Worm (Caenorhabditis elegans) whole organism, L3 larva: ENCODE results near the gene T26H5.11.

ENCODE experiments used
- ZK546.5 ChIP-seq: sonication (generic microtip); optimal IDR thresholded peaks from 2 replicates; lab custom pipeline; 2017; ENCODE audit warnings: missing biosample characterization, missing genetic modification characterization
- aly-2 ChIP-seq: fragments of 150-350 bp; optimal IDR thresholded peaks from 2 replicates; lab custom pipeline; 2014; ENCODE audit warnings: missing biosample characterization, missing genetic modification characterization
- ama-1 ChIP-seq: fragments of 150-350 bp; optimal IDR thresholded peaks from 2 replicates; lab custom pipeline; 2018
- ceh-9 ChIP-seq: sonication (generic microtip); optimal IDR thresholded peaks from 2 replicates; lab custom pipeline; 2018; ENCODE audit warnings: missing biosample characterization, missing genetic modification characterization
- egl-5 ChIP-seq: fragments of 150-350 bp; optimal IDR thresholded peaks from 2 replicates; lab custom pipeline; 2017; ENCODE audit warnings: missing biosample characterization, missing genetic modification reagents, missing genetic modification characterization, inconsistent platforms
- elt-2 ChIP-seq: sonication (generic microtip); optimal IDR thresholded peaks from 2 replicates; lab custom pipeline; 2016; ENCODE audit warnings: missing genetic modification reagents, mild to moderate bottlenecking, missing genetic modification characterization, missing compliant biosample characterization
- elt-3 ChIP-seq, 3 experiments: fragments of 150-350 bp in 1 of 3; sonication (generic microtip) in 2 of 3; optimal IDR thresholded peaks; 2 replicates in 2 of 3; 4 replicates in 1 of 3; lab custom pipeline; 2014 to 2017; ENCODE audit warnings: missing biosample characterization in 3 of 3, missing genetic modification characterization in 3 of 3
- fkh-10 ChIP-seq: sonication (generic microtip); optimal IDR thresholded peaks from 2 replicates; lab custom pipeline; 2017; ENCODE audit warnings: missing biosample characterization, missing genetic modification reagents, missing genetic modification characterization
- fkh-2 ChIP-seq: fragments of 150-350 bp; optimal IDR thresholded peaks from 2 replicates; lab custom pipeline; 2014; ENCODE audit warnings: missing biosample characterization, missing genetic modification reagents, missing genetic modification characterization
- fos-1 ChIP-seq: fragments of 150-350 bp; optimal IDR thresholded peaks from 2 replicates; lab custom pipeline; 2014; ENCODE audit warnings: missing biosample characterization, missing genetic modification characterization
- hmg-11 ChIP-seq: sonication (generic microtip); optimal IDR thresholded peaks from 2 replicates; lab custom pipeline; 2016; ENCODE audit warnings: missing genetic modification characterization, missing compliant biosample characterization
- jun-1 ChIP-seq: fragments of 150-350 bp; optimal IDR thresholded peaks from 2 replicates; lab custom pipeline; 2014; ENCODE audit warnings: missing biosample characterization, missing genetic modification reagents, missing genetic modification characterization
- lin-15B ChIP-seq: fragments of 150-350 bp; optimal IDR thresholded peaks from 2 replicates; lab custom pipeline; 2014; ENCODE audit warnings: missing biosample characterization, missing genetic modification characterization
- nfya-1 ChIP-seq: sonication (generic microtip); optimal IDR thresholded peaks from 2 replicates; lab custom pipeline; 2017; ENCODE audit warnings: missing genetic modification characterization, mild to moderate bottlenecking, missing compliant biosample characterization, antibody characterized with exemption, moderate library complexity; ENCODE audit not compliant: insufficient read depth
- nhr-11 ChIP-seq: fragments of 150-350 bp; optimal IDR thresholded peaks from 2 replicates; lab custom pipeline; 2014; ENCODE audit warnings: missing biosample characterization, missing genetic modification characterization
- nhr-23 ChIP-seq: fragments of 150-350 bp; optimal IDR thresholded peaks from 2 replicates; lab custom pipeline; 2014; ENCODE audit warnings: missing biosample characterization, missing genetic modification reagents, missing genetic modification characterization
- nhr-67 ChIP-seq: fragments of 150-350 bp; optimal IDR thresholded peaks from 2 replicates; lab custom pipeline; 2014; ENCODE audit warnings: missing biosample characterization, missing genetic modification characterization
- pha-4 ChIP-seq: fragments of 150-350 bp; optimal IDR thresholded peaks from 2 replicates; lab custom pipeline; 2014; ENCODE audit warnings: missing biosample characterization, missing genetic modification reagents, missing genetic modification characterization
- pqm-1 ChIP-seq: fragments of 150-350 bp; optimal IDR thresholded peaks from 2 replicates; lab custom pipeline; 2017; ENCODE audit warnings: missing biosample characterization, missing genetic modification characterization, inconsistent platforms
- skn-1 ChIP-seq: fragments of 150-350 bp; optimal IDR thresholded peaks from 2 replicates; lab custom pipeline; 2014; ENCODE audit warnings: missing biosample characterization, missing genetic modification characterization
- snpc-4 ChIP-seq: fragments of 150-350 bp; optimal IDR thresholded peaks from 2 replicates; lab custom pipeline; 2014; ENCODE audit warnings: missing biosample characterization, missing genetic modification characterization
- tbx-2 ChIP-seq: sonication (generic microtip); optimal IDR thresholded peaks from 2 replicates; lab custom pipeline; 2016; ENCODE audit warnings: mild to moderate bottlenecking, missing genetic modification characterization, missing compliant biosample characterization
- unc-39 ChIP-seq: sonication (generic microtip); optimal IDR thresholded peaks from 4 replicates; lab custom pipeline; 2017; ENCODE audit warnings: missing biosample characterization, missing genetic modification characterization
- unc-62 ChIP-seq: fragments of 150-350 bp; sonication (generic microtip); optimal IDR thresholded peaks from 4 replicates; lab custom pipeline; 2014; ENCODE audit warnings: missing biosample characterization, missing genetic modification reagents, missing genetic modification characterization
- ztf-11 ChIP-seq: fragments of 150-350 bp; optimal IDR thresholded peaks from 2 replicates; lab custom pipeline; 2014; ENCODE audit warnings: missing biosample characterization, missing genetic modification characterization
- ztf-4 ChIP-seq: fragments of 150-350 bp; optimal IDR thresholded peaks from 2 replicates; lab custom pipeline; 2014; ENCODE audit warnings: missing biosample characterization, missing genetic modification characterization

The T26H5.11 gene

ce11 chrV:15448408-15448807 is 4.3 kb upstream of the T26H5.11 start, which contains the start of gene T26H5.4:
Gene T26H5.4 (minus strand): TSS chrV:15448701.
- peak; percentile 77 for TF ChIP-seq pqm-1
- no peak for TF ChIP-seq jun-1 (tag; lab: Kevin White, UChicago)
- TF ChIP-seq elt-2 (tag; lab: Kevin White, UChicago), result peak; percentile 81
- TF ChIP-seq fkh-2 (tag; lab: Kevin White, UChicago), result no peak
- TF ChIP-seq nhr-23 (tag; lab: Kevin White, UChicago), result no peak

- TF ChIP-seq nhr-23 (tag; lab: Kevin White, UChicago) (no peak), elt-3 (tag; optimal IDR thresholded peaks at IDR 0.05; lab: Kevin White, UChicago) (no peak), lin-15B (tag; lab: Kevin White, UChicago) (no peak), nhr-67 (tag; lab: Kevin White, UChicago) (no peak), fkh-2 (tag; lab: Kevin White, UChicago) (no peak), unc-39 (tag; lab: Kevin White, UChicago) (no peak), nhr-11 (tag; lab: Kevin White, UChicago) (no peak), egl-5 (tag; lab: Kevin White, UChicago) (no peak), tbx-2 (tag; lab: Kevin White, UChicago) (no peak), fkh-10 (GFP tag; lab: Kevin White, UChicago) (no peak), ztf-4 (no peak), pqm-1 (no peak), jun-1 (tag; lab: Kevin White, UChicago) (no peak), pha-4 (tag; lab: Kevin White, UChicago) (no peak)
These were observed 1.3 kb upstream of the T26H5.11 start, which contains the start of gene srh-239 for ce11 chrV:15445437-15445836. Gene srh-239 (plus strand): TSS chrV:15445737.

DNA sequence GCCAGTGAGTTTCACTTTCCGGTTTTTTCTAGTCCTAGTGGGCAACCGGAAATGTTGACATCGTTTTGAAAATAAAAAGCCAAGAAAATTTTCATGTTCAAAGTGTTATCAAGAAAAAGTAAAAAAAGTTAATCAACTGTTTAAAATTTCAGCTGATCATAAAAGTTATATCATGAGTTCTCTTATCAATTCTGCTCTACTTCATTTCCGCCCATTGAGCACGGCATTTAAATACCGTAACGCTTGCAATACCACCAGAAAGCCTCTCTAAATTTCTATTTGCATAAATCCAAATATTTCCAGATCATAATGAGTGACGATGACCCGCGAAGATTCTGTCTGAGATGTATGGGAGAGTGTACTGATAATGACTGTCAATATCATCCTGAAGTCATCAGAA is 527 bp upstream of the T26H5.11 start, which contains the start of gene T26H5.9:
TSS of gene T26H5.9 (plus strand) at position 302 of the 400 bp plus-strand sequence.
- TF ChIP-seq nhr-67 (tag; lab: Kevin White, UChicago) (no peak), pqm-1 (peak; percentile 12), elt-2 (tag; lab: Kevin White, UChicago) (peak; percentile 65), nhr-23 (tag; lab: Kevin White, UChicago) (no peak), fos-1 (no peak), ceh-9 (tag; lab: Kevin White, UChicago) (no peak), ztf-4 (no peak)

DNA sequence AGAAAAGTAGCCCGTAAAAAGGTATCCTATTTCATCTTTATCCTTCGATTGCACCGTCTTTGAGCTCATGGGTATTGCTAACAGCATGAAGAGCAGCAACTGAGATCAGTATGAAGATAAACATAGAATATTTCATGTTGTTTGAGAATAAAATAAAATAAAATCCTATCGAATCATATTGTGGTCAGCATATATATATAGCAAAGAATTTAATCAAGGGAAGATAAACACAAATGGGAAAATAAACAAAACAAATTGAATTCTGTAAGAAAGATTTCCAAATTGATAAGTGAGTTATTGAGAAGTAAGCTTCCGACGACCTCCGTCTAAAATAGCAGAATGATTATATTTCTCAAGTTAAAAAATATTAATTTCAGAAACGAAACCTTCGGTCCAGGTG is 380 bp downstream of the T26H5.11 start, which contains the start of gene T26H5.10:
TSS of gene T26H5.10 (minus strand) at position 101 of the 400 bp plus-strand sequence.
- TF ChIP-seq nfya-1 (tag; lab: Kevin White, UChicago), result no peak
- no peak for TF ChIP-seq snpc-4 (tag; lab: Kevin White, UChicago)
- no peak for TF ChIP-seq ZK546.5 (tag; lab: Kevin White, UChicago)
- TF ChIP-seq ztf-4, result no peak
- TF ChIP-seq skn-1, result no peak

ce11 chrV:15442384-15442783 is 1.7 kb downstream of the T26H5.11 start:
- TF ChIP-seq nfya-1 (tag; lab: Kevin White, UChicago) (peak; percentile 62), snpc-4 (tag; lab: Kevin White, UChicago) (no peak), aly-2 (tag; lab: Kevin White, UChicago) (no peak), ama-1 (lab: Kevin White, UChicago) (no peak), elt-2 (tag; lab: Kevin White, UChicago) (no peak)

DNA sequence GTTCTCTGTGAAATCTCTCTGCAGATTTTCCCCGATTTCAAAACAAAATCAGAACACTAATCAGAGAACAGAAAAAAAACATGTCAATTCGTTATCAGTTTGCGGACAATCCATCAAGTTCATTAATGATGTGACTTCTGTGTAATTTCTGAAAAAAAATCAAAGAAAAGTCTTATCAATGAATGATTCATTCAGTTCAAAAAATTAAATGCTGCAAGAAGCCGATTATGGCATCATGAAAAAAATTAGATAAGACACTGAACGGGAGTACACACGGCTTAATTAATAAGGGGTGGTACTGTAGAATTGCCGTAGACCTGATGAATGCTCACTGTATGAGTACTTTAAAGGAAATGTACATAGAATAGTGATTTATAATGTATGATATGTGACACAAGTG is 8.0 kb downstream of the T26H5.11 start:
- TF ChIP-seq elt-2 (tag; lab: Kevin White, UChicago) (peak; percentile 90), jun-1 (tag; lab: Kevin White, UChicago) (peak; percentile 46), nhr-11 (tag; lab: Kevin White, UChicago) (no peak), hmg-11 (tag; lab: Kevin White, UChicago) (no peak), ztf-11 (no peak), unc-62 (GFP tag; lab: Kevin White, UChicago) (no peak), pqm-1 (peak; percentile 98)

DNA sequence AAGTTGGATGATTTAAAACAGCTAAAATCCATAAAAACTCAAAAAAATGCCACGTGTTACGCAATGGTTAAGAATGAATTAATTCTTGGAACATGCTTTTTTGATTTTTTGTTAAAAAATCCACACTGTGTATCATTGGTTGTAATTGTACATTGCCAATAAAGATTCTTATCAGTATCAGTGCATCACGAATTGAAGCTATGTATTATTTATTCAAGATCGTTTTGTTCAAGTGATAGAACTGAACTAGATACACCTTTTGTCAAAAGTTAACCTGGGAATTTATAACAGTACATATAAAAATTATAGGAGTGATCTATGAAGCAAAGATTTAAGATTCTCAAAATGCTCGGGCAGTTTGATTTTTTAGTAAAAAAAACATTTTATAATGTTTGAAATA is 9.4 kb downstream of the T26H5.11 start:
- TF ChIP-seq elt-2 (tag; lab: Kevin White, UChicago) (peak; percentile 37), ztf-4 (no peak), fkh-2 (tag; lab: Kevin White, UChicago) (no peak), pqm-1 (peak; percentile 62), pha-4 (tag; lab: Kevin White, UChicago) (peak; percentile 39)
